Worm (Caenorhabditis elegans) whole organism, early embryonic: ENCODE data around the gene K11H12.9.

ENCODE experiments used
- F13C5.2 ChIP-seq: sonication (generic microtip); optimal IDR thresholded peaks from 2 replicates; lab custom pipeline; 2017; ENCODE audit warnings: mild to moderate bottlenecking, missing genetic modification characterization, inconsistent platforms, missing compliant biosample characterization
- ama-1 ChIP-seq: fragments of 150-350 bp; optimal IDR thresholded peaks from 2 replicates; lab custom pipeline; 2014
- hmbx-1 ChIP-seq: sonication (generic microtip); optimal IDR thresholded peaks from 2 replicates; lab custom pipeline; 2016; ENCODE audit warnings: mild to moderate bottlenecking, missing genetic modification characterization, missing compliant biosample characterization
- hmg-4 ChIP-seq: fragments of 200-800 bp; sonication (Bioruptor generic); optimal IDR thresholded peaks from 2 replicates; lab custom pipeline; 2018; ENCODE audit warnings: mild to moderate bottlenecking, missing genetic modification characterization, missing compliant biosample characterization
- tbx-11 ChIP-seq: fragments of 200-800 bp; sonication (Bioruptor generic); IDR thresholded peaks from 2 replicates; pipeline ENCODE4 v1.3.6; 2022; ENCODE audit warnings: missing genetic modification characterization, missing compliant biosample characterization

ce11 chrIV:604817-605216 lies 44.6 kb upstream of the K11H12.9 start:
- TF ChIP-seq ama-1 (no peak), tbx-11 (GFP tag; lab: Robert Waterston, UW) (no peak), hmbx-1 (no peak), F13C5.2 (tag; lab: Kevin White, UChicago) (no peak), hmg-4 (no peak)
